Fruit fly (Drosophila melanogaster): ENCODE results near the gene Vps4.

Vps4 gene

dm6 chrX:17879211-17879897, 28.1 kb upstream of the Vps4 start:
- TF ChIP-seq svp (GFP tag) (peak; percentile 69), topi (GFP tag; optimal IDR thresholded peaks at IDR 0.05) (peak; percentile 68), Ets21C (GFP tag; optimal IDR thresholded peaks at IDR 0.05) (peak; percentile 28), Smox (GFP tag; optimal IDR thresholded peaks at IDR 0.05) (peak; percentile 72), CG6163 (GFP tag; IDR thresholded peaks at IDR 0.05) (peak; percentile 58), lz (GFP tag; optimal IDR thresholded peaks at IDR 0.05) (peak; percentile 52), CG31627 (GFP tag; optimal IDR thresholded peaks at IDR 0.05) (peak; percentile 38), ss (GFP tag; optimal IDR thresholded peaks at IDR 0.05) (peak; percentile 60 to 75), Hr4 (GFP tag; optimal IDR thresholded peaks at IDR 0.05) (peak; percentile 53), fkh (GFP tag; optimal IDR thresholded peaks at IDR 0.05) (no peak), CG8632 (GFP tag; optimal IDR thresholded peaks at IDR 0.05) (peak; percentile 69), CG11294 (GFP tag; IDR thresholded peaks at IDR 0.05) (no peak), fd85E (GFP tag; optimal IDR thresholded peaks at IDR 0.05) (no peak), OdsH (GFP tag; optimal IDR thresholded peaks at IDR 0.05) (peak; percentile 58), CG1621 (tag; optimal IDR thresholded peaks at IDR 0.05) (peak; percentile 54), fd59A (GFP tag; optimal IDR thresholded peaks at IDR 0.05) (peak; percentile 7), CG6854 (GFP tag; optimal IDR thresholded peaks at IDR 0.05) (no peak), Eip75B (GFP tag; optimal IDR thresholded peaks at IDR 0.05) (peak; percentile 12), vri (GFP tag; optimal IDR thresholded peaks at IDR 0.05) (peak; percentile 25), net (GFP tag; optimal IDR thresholded peaks at IDR 0.05) (peak; percentile 33), CG8119 (GFP tag; IDR thresholded peaks at IDR 0.05) (peak; percentile 55; the same call in 2 of the 3 replicates), acj6 (GFP tag; optimal IDR thresholded peaks at IDR 0.05) (peak; percentile 58), CG11902 (GFP tag; optimal IDR thresholded peaks at IDR 0.05) (peak; percentile 14), CG7368 (GFP tag; optimal IDR thresholded peaks at IDR 0.05) (peak; percentile 20), eg (GFP tag; IDR thresholded peaks at IDR 0.05) (peak; percentile 43; the same call in 1 of the 3 replicates), Hr39 (GFP tag; optimal IDR thresholded peaks at IDR 0.05) (peak; percentile 51), Gug (GFP tag; IDR thresholded peaks at IDR 0.05) (peak; percentile 52), CG10669 (GFP tag; optimal IDR thresholded peaks at IDR 0.05) (peak; percentile 59), CG3919 (GFP tag; optimal IDR thresholded peaks at IDR 0.05) (peak; percentile 61), Met (GFP tag; optimal IDR thresholded peaks at IDR 0.05) (peak; percentile 75), Lpt (GFP tag; optimal IDR thresholded peaks at IDR 0.05) (peak; percentile 22), Hr38 (GFP tag; optimal IDR thresholded peaks at IDR 0.05) (no peak), CG6276 (GFP tag; optimal IDR thresholded peaks at IDR 0.05) (peak; percentile 5), salr (GFP tag; optimal IDR thresholded peaks at IDR 0.05) (peak in 1 of 2 experiments; percentile 59), CG6792 (GFP tag; optimal IDR thresholded peaks at IDR 0.05) (peak; percentile 66), esn (GFP tag; optimal IDR thresholded peaks at IDR 0.05) (peak; percentile 72), CG16779 (tag; optimal IDR thresholded peaks at IDR 0.05) (no peak), CG9139 (GFP tag; optimal IDR thresholded peaks at IDR 0.05) (peak; percentile 57), Eip78C (GFP tag) (peak; percentile 91), Blimp-1 (GFP tag; optimal IDR thresholded peaks at IDR 0.05) (peak; percentile 14), dsx (GFP tag; optimal IDR thresholded peaks at IDR 0.05; ENCODE audit: poor library complexity, severe bottlenecking) (peak; percentile 27), Sox102F (GFP tag; optimal IDR thresholded peaks at IDR 0.05) (peak; percentile 72), CG10631 (GFP tag; optimal IDR thresholded peaks at IDR 0.05) (peak; percentile 63), Ets96B (tag; optimal IDR thresholded peaks at IDR 0.05) (peak; percentile 41), CG4318 (GFP tag; optimal IDR thresholded peaks at IDR 0.05) (peak; percentile 42), CG6808 (GFP tag; optimal IDR thresholded peaks at IDR 0.05) (peak; percentile 65), CG34406 (GFP tag; optimal IDR thresholded peaks at IDR 0.05) (peak; percentile 72), CG32006 (GFP tag; optimal IDR thresholded peaks at IDR 0.05) (peak; percentile 73), achi (GFP tag; optimal IDR thresholded peaks at IDR 0.05) (peak; percentile 38), CG11762 (GFP tag; optimal IDR thresholded peaks at IDR 0.05; ENCODE audit: insufficient read depth) (peak; percentile 0)

Measured in whole organism, prepupa.